Fruit fly (Drosophila melanogaster) whole organism, prepupa: ENCODE data around the gene CG13365.
A peak's percentile ranks its signal among the peaks of the same experiment; 100 is the strongest.

Experiments
- CG10669 ChIP-seq: fragments of 200-800 bp; sonication (Bioruptor generic); optimal IDR thresholded peaks from 3 replicates; lab custom pipeline; 2018; ENCODE audit warnings: missing biosample characterization, mild to moderate bottlenecking, missing genetic modification characterization, moderate library complexity
- CG11294 ChIP-seq: fragments of 200-800 bp; sonication (Bioruptor generic); IDR thresholded peaks from 2 replicates; pipeline ENCODE4 v1.3.6; 2022; ENCODE audit warnings: missing biosample characterization, missing genetic modification characterization
- CG11762 ChIP-seq: fragments of 200-800 bp; sonication (Bioruptor generic); optimal IDR thresholded peaks from 3 replicates; lab custom pipeline; 2016; ENCODE audit warnings: missing biosample characterization, missing genetic modification characterization; ENCODE audit not compliant: insufficient read depth
- CG15336 ChIP-seq: fragments of 200-800 bp; sonication (Bioruptor generic); IDR thresholded peaks from 2 replicates; pipeline ENCODE4 v1.3.6; 2022; ENCODE audit warnings: missing biosample characterization, missing genetic modification characterization
- CG32006 ChIP-seq: fragments of 200-800 bp; sonication (Bioruptor generic); optimal IDR thresholded peaks from 3 replicates; lab custom pipeline; 2017; ENCODE audit warnings: missing biosample characterization, mild to moderate bottlenecking, missing genetic modification characterization
- CG34406 ChIP-seq: fragments of 200-800 bp; sonication (Bioruptor generic); optimal IDR thresholded peaks from 3 replicates; lab custom pipeline; 2016; ENCODE audit warnings: missing biosample characterization, missing genetic modification characterization
- CG4318 ChIP-seq: fragments of 200-800 bp; sonication (Bioruptor generic); optimal IDR thresholded peaks from 3 replicates; lab custom pipeline; 2017; ENCODE audit warnings: missing biosample characterization, mild to moderate bottlenecking, missing genetic modification characterization
- CG6163 ChIP-seq: fragments of 200-800 bp; sonication (Bioruptor generic); IDR thresholded peaks from 3 replicates; pipeline ENCODE4 v1.3.6; 2022; ENCODE audit warnings: missing biosample characterization, missing genetic modification characterization
- CG6276 ChIP-seq: fragments of 200-800 bp; sonication (Bioruptor generic); optimal IDR thresholded peaks from 2 replicates; lab custom pipeline; 2017; ENCODE audit warnings: missing biosample characterization, mild to moderate bottlenecking, missing genetic modification characterization
- CG6792 ChIP-seq: fragments of 200-800 bp; sonication (Bioruptor generic); optimal IDR thresholded peaks from 3 replicates; lab custom pipeline; 2016; ENCODE audit warnings: missing biosample characterization, missing genetic modification characterization
- CG7368 ChIP-seq: fragments of 200-800 bp; sonication (Bioruptor generic); optimal IDR thresholded peaks from 3 replicates; lab custom pipeline; 2016; ENCODE audit warnings: missing biosample characterization, missing genetic modification characterization
- CG8119 ChIP-seq: fragments of 200-800 bp; sonication (Bioruptor generic); IDR thresholded peaks from 3 replicates; pipeline ENCODE4 v1.3.6; 2022; ENCODE audit warnings: missing biosample characterization, missing genetic modification characterization
- CG8319 ChIP-seq: fragments of 200-800 bp; sonication (Bioruptor generic); optimal IDR thresholded peaks from 3 replicates; lab custom pipeline; 2016; ENCODE audit warnings: missing biosample characterization, missing genetic modification characterization
- CG8632 ChIP-seq: fragments of 200-800 bp; sonication (Bioruptor generic); optimal IDR thresholded peaks from 3 replicates; lab custom pipeline; 2016; ENCODE audit warnings: missing biosample characterization, missing genetic modification characterization
- Eip75B ChIP-seq: fragments of 200-800 bp; sonication (Bioruptor generic); optimal IDR thresholded peaks from 3 replicates; lab custom pipeline; 2016; ENCODE audit warnings: missing biosample characterization, missing genetic modification characterization
- Eip93F ChIP-seq: fragments of 200-800 bp; sonication (Bioruptor generic); optimal IDR thresholded peaks from 2 replicates; lab custom pipeline; 2016; ENCODE audit warnings: missing biosample characterization, mild to moderate bottlenecking, missing genetic modification characterization
- Ets21C ChIP-seq: fragments of 200-800 bp; sonication (Bioruptor generic); optimal IDR thresholded peaks from 3 replicates; lab custom pipeline; 2016; ENCODE audit warnings: missing biosample characterization, missing genetic modification characterization
- Ets96B ChIP-seq: fragments of 200-800 bp; optimal IDR thresholded peaks from 2 replicates; lab custom pipeline; 2019; ENCODE audit warnings: missing biosample characterization, mild to moderate bottlenecking, missing genetic modification characterization, moderate library complexity
- Gug ChIP-seq: fragments of 200-800 bp; sonication (Bioruptor generic); IDR thresholded peaks from 2 replicates; pipeline ENCODE4 v1.3.6; 2022; ENCODE audit warnings: missing biosample characterization, missing genetic modification characterization
- Hr38 ChIP-seq: sonication (Bioruptor generic); optimal IDR thresholded peaks from 2 replicates; lab custom pipeline; 2016; ENCODE audit warnings: missing biosample characterization, missing genetic modification characterization
- Hr39 ChIP-seq: fragments of 200-800 bp; sonication (Bioruptor generic); optimal IDR thresholded peaks from 2 replicates; lab custom pipeline; 2016; ENCODE audit warnings: missing biosample characterization, missing genetic modification characterization
- Hr4 ChIP-seq: fragments of 200-800 bp; sonication (Bioruptor generic); optimal IDR thresholded peaks from 3 replicates; lab custom pipeline; 2016; ENCODE audit warnings: missing biosample characterization, missing genetic modification characterization
- Lpt ChIP-seq: fragments of 200-800 bp; sonication (Bioruptor generic); optimal IDR thresholded peaks from 3 replicates; lab custom pipeline; 2016; ENCODE audit warnings: missing biosample characterization, missing genetic modification characterization
- Met ChIP-seq: fragments of 200-800 bp; sonication (Bioruptor generic); optimal IDR thresholded peaks from 3 replicates; lab custom pipeline; 2016; ENCODE audit warnings: missing biosample characterization, missing genetic modification characterization
- OdsH ChIP-seq: fragments of 200-800 bp; sonication (Bioruptor generic); optimal IDR thresholded peaks from 3 replicates; lab custom pipeline; 2016; ENCODE audit warnings: missing biosample characterization, missing genetic modification characterization
- Smox ChIP-seq: fragments of 200-800 bp; sonication (Bioruptor generic); optimal IDR thresholded peaks from 3 replicates; lab custom pipeline; 2016; ENCODE audit warnings: missing biosample characterization, missing genetic modification characterization
- Sox102F ChIP-seq: fragments of 200-800 bp; sonication (Bioruptor generic); optimal IDR thresholded peaks from 2 replicates; lab custom pipeline; 2016; ENCODE audit warnings: missing biosample characterization, mild to moderate bottlenecking, missing genetic modification characterization
- Sox15 ChIP-seq: fragments of 200-800 bp; sonication (Bioruptor generic); optimal IDR thresholded peaks from 3 replicates; lab custom pipeline; 2016; ENCODE audit warnings: missing biosample characterization, missing genetic modification characterization
- achi ChIP-seq: fragments of 200-800 bp; sonication (Bioruptor generic); optimal IDR thresholded peaks from 3 replicates; lab custom pipeline; 2016; ENCODE audit warnings: missing biosample characterization, missing genetic modification characterization
- acj6 ChIP-seq: fragments of 200-800 bp; sonication (Bioruptor generic); optimal IDR thresholded peaks from 3 replicates; lab custom pipeline; 2016; ENCODE audit warnings: missing biosample characterization, missing genetic modification characterization
- cyc ChIP-seq: fragments of 200-800 bp; sonication (Bioruptor generic); optimal IDR thresholded peaks from 3 replicates; lab custom pipeline; 2016; ENCODE audit warnings: missing biosample characterization, missing genetic modification characterization
- dac ChIP-seq: fragments of 200-800 bp; sonication (Bioruptor generic); optimal IDR thresholded peaks from 2 replicates; lab custom pipeline; 2017; ENCODE audit warnings: missing biosample characterization, mild to moderate bottlenecking, missing genetic modification characterization
- dsx ChIP-seq: fragments of 200-800 bp; optimal IDR thresholded peaks from 3 replicates; lab custom pipeline; 2019; ENCODE audit warnings: missing biosample characterization, mild to moderate bottlenecking, missing genetic modification characterization, moderate library complexity; ENCODE audit not compliant: poor library complexity, severe bottlenecking
- eg ChIP-seq: fragments of 200-800 bp; sonication (Bioruptor generic); IDR thresholded peaks from 3 replicates; pipeline ENCODE4 v1.3.6; 2022; ENCODE audit warnings: missing biosample characterization, missing genetic modification characterization
- esn ChIP-seq: fragments of 200-800 bp; sonication (Bioruptor generic); optimal IDR thresholded peaks from 2 replicates; lab custom pipeline; 2016; ENCODE audit warnings: missing biosample characterization, mild to moderate bottlenecking, missing genetic modification characterization, moderate library complexity
- fd59A ChIP-seq: fragments of 200-800 bp; sonication (Bioruptor generic); optimal IDR thresholded peaks from 2 replicates; lab custom pipeline; 2017; ENCODE audit warnings: missing biosample characterization, mild to moderate bottlenecking, missing genetic modification characterization, missing genetic modification reagents
- fd85E ChIP-seq: fragments of 200-800 bp; sonication (Bioruptor generic); optimal IDR thresholded peaks from 3 replicates; lab custom pipeline; 2016; ENCODE audit warnings: missing biosample characterization, missing genetic modification characterization
- fkh ChIP-seq: fragments of 200-800 bp; sonication (Bioruptor generic); optimal IDR thresholded peaks from 3 replicates; lab custom pipeline; 2017; ENCODE audit warnings: missing biosample characterization, mild to moderate bottlenecking, missing genetic modification characterization, moderate library complexity
- ss ChIP-seq, 2 experiments: fragments of 200-800 bp; sonication (Bioruptor generic); optimal IDR thresholded peaks; 2 replicates in 1 of 2; 3 replicates in 1 of 2; lab custom pipeline; 2017 to 2018; ENCODE audit warnings: mild to moderate bottlenecking in 2 of 2, missing biosample characterization in 2 of 2, missing genetic modification characterization in 2 of 2, moderate library complexity in 1 of 2
- svp ChIP-seq: fragments of 200-800 bp; sonication (Bioruptor generic); peaks from one replicate; lab custom pipeline; 2016; ENCODE audit warnings: missing biosample characterization, missing genetic modification characterization

CG13365 gene

DNA sequence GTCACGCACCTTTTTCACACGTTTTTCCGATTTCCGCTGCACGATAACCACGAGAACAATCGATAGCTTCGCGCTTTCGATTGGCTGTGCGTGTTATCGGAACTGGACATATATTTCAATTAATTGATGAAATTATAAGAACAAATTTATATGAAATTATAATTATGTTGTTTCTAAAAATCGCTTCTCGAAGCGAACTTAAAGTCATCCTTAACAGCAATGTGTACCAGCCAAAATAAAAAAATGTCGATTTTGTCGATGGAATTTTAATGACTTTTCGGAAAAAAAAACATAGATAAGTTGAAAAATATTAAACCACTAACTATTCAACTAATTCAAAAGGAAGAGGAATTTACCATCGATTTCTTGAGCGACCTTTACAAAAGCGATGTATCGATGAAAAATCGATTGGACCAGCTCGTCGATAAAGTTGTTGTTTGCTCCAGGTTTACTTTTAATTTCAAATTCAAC lies 4.2 kb upstream of the CG13365 start, which contains the start of the genes CG13364 and Hinfp (continued):
- TF ChIP-seq acj6 (no peak), Sox102F (GFP tag; lab: Kevin White, UChicago) (no peak), CG7368 (no peak), Lpt (GFP tag; lab: Kevin White, UChicago) (no peak), Hr39 (no peak)

DNA sequence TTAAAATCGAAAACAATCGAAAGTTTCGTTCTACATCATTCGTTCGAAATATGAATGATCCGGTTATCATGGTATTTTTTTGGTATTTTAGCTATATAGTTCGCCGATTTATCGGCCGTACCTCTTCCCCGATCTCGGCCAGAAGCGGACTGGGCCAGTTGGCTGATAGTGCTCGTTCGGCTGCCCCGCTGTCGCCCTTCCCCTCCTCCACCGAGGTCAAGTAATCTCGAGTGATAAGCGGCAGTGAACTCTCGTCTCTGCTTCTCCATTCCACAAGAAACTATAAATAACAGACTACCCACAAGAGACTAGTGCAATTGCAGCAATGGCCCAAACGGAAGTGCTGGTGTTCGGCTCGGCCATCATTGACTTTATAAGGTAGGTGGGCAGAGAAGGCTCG lies 2.3 kb upstream of the CG13365 start, which contains the start of gene CG13369:
Gene CG13369 (plus strand): TSS at position 112 of the 400 bp plus-strand sequence.
- TF ChIP-seq Smox (GFP tag; lab: Kevin White, UChicago), result no peak
- TF ChIP-seq Eip75B (GFP tag; lab: Kevin White, UChicago), result no peak
- TF ChIP-seq CG6163 (GFP tag; lab: Robert Waterston, UW), result no peak
- TF ChIP-seq acj6, result no peak
- no peak for TF ChIP-seq dsx (GFP tag; lab: Kevin White, UChicago)
- TF ChIP-seq cyc (GFP tag; lab: Kevin White, UChicago), result no peak
- TF ChIP-seq Ets96B, result no peak
- no peak for TF ChIP-seq Sox102F (GFP tag; lab: Kevin White, UChicago)
- no peak for TF ChIP-seq fd59A (GFP tag; lab: Kevin White, UChicago)
- TF ChIP-seq Met (GFP tag; lab: Kevin White, UChicago), result no peak
- no peak for TF ChIP-seq CG34406 (GFP tag; lab: Kevin White, UChicago)

DNA sequence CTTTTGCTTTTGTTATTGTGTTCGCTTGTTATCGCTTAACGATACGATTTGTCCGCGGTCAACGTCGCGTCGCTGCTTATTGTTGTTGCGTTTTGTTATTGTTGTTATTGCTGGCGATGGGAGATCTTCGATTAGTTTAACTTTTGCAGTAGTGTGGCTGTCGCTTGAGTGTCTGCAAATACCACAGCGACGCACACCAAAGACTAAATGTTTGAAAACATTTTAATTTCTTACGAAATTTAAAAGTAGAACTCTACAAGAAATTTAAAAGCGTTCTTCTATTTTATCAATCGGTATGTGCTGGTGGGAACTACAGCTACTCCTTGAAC lies 949 bp downstream of the CG13365 start, which contains the start of gene spdi:
Gene spdi (minus strand): TSS at position 94 of the 329 bp plus-strand sequence.
- TF ChIP-seq Gug (GFP tag; lab: Robert Waterston, UW) (no peak), Lpt (GFP tag; lab: Kevin White, UChicago) (no peak), Hr4 (GFP tag; lab: Kevin White, UChicago) (no peak), dsx (GFP tag; lab: Kevin White, UChicago) (peak; percentile 5), Ets21C (GFP tag; lab: Kevin White, UChicago) (no peak)

DNA sequence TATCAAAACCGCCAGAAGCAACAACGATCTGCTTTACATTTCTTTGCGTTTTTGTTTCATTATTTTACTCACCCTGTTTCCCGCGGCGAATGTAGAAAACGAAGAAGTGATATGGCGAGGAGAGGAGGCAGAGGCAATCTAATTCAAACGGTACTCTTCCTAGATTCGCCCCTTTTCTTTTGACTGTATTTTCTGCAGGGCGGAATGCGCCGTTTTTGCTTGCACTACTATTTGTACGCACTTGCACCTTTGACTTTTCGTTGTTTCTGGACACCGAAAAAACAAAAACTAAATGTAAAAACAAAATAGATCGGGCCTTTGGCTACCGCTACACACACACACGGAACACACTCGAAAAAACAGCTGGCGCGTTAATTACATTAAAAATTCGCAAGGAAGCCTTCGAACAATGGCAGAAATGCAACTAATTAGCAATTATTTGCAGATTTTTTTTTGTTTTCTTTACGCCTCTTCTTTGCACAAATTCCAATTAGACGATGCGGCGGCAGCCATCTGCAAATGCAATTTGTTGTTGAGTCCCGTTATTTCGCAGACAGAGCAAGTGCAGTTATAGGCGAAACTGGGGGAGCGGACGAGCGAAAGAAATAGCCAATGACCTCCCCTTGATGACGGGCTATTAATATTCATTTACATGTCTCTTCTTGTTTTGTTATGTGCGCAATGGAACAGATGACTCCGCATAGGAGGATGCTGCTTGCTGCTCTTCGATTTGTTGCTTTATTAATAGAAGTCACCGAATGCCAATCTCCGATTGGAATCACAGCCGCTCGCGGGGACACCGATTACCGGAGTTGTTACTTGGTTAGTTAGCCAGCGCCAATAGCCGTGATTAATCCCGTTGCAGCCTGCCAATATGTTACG lies 1.6 kb downstream of the CG13365 start:
- TF ChIP-seq Ets21C (GFP tag; lab: Kevin White, UChicago) (no peak), Sox15 (GFP tag; lab: Kevin White, UChicago) (no peak), CG8119 (GFP tag; lab: Robert Waterston, UW) (peak; percentile 41; the same call in 1 of the 3 replicates), Hr4 (GFP tag; lab: Kevin White, UChicago) (peak; percentile 33), Eip75B (GFP tag; lab: Kevin White, UChicago) (no peak), dsx (GFP tag; lab: Kevin White, UChicago) (no peak), CG15336 (GFP tag; lab: Robert Waterston, UW) (peak; percentile 22; the same call in 1 of the 2 replicates), fd59A (GFP tag; lab: Kevin White, UChicago) (no peak), eg (GFP tag; lab: Robert Waterston, UW) (no peak), achi (GFP tag; lab: Kevin White, UChicago) (no peak), CG32006 (GFP tag; lab: Kevin White, UChicago) (peak; percentile 24), svp (GFP tag; lab: Kevin White, UChicago) (peak; percentile 61), CG4318 (no peak), Eip93F (no peak)

DNA sequence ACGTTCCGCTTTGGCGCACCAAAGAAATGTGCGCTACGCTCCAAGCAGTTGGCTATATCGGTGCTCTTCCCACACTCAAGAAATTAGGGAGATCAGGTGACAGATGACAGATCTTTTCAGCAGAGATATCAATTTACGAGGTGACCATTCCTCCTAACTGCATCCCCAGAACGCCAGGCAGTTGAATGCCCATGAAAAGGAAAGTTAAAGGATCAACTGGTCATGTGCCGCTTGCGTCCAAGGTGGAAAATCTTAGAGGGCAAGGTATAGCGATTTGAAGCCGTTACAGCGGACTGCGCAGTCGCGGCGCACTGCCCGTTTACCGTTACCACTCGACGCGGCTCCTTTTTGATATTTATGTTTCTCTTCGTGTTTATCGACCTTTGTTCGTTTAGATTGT lies 2.4 kb downstream of the CG13365 start:
- TF ChIP-seq ss (GFP tag; optimal IDR thresholded peaks at IDR 0.05; lab: Kevin White, UChicago), result no peak
- peak; percentile 74 for TF ChIP-seq svp (GFP tag; lab: Kevin White, UChicago)
- no peak for TF ChIP-seq Eip75B (GFP tag; lab: Kevin White, UChicago)
- no peak for TF ChIP-seq Hr38 (GFP tag; lab: Kevin White, UChicago)
- TF ChIP-seq CG11294 (GFP tag; lab: Robert Waterston, UW), result no peak
- TF ChIP-seq dac (GFP tag; lab: Kevin White, UChicago), result no peak
- TF ChIP-seq CG6792 (GFP tag; lab: Kevin White, UChicago), result no peak
- TF ChIP-seq Lpt (GFP tag; lab: Kevin White, UChicago), result no peak
- no peak for TF ChIP-seq fkh (GFP tag; lab: Kevin White, UChicago)
- TF ChIP-seq CG11762, result no peak
- TF ChIP-seq CG6276, result no peak
- no peak for TF ChIP-seq Ets21C (GFP tag; lab: Kevin White, UChicago)
- TF ChIP-seq OdsH (GFP tag; lab: Kevin White, UChicago), result no peak
- TF ChIP-seq acj6, result no peak
- no peak for TF ChIP-seq cyc (GFP tag; lab: Kevin White, UChicago)
- TF ChIP-seq esn (GFP tag; lab: Kevin White, UChicago), result no peak
- TF ChIP-seq CG7368, result no peak
- no peak for TF ChIP-seq CG8319 (GFP tag; lab: Kevin White, UChicago)
- TF ChIP-seq Sox15 (GFP tag; lab: Kevin White, UChicago), result no peak
- no peak for TF ChIP-seq fd85E (GFP tag; lab: Kevin White, UChicago)
- no peak for TF ChIP-seq Gug (GFP tag; lab: Robert Waterston, UW)
- TF ChIP-seq CG8632 (GFP tag; lab: Kevin White, UChicago), result no peak
- no peak for TF ChIP-seq CG10669 (GFP tag; lab: Kevin White, UChicago)
